Worm (Caenorhabditis elegans): ENCODE data around the gene unc-60.

Gene unc-60

ce11 chrV:1474486-1475125, at the start of gene unc-60, which contains the start of gene F53E2.2:
TSS of gene unc-60 (plus strand) at chrV:1475086.
TSS of gene F53E2.2 (plus strand) at chrV:1475086.
- TF ChIP-seq dao-5 (tag; optimal IDR thresholded peaks at IDR 0.05) (peak; percentile 54), W03F9.2 (tag; optimal IDR thresholded peaks at IDR 0.05) (no peak), him-1 (tag; optimal IDR thresholded peaks at IDR 0.05) (peak; percentile 85)

ce11 chrV:1425595-1425994, 49.3 kb upstream of the unc-60 start, which contains the start of gene R12A1.3:
TSS of gene R12A1.3 (minus strand) at chrV:1425794.
- no peak for TF ChIP-seq dao-5 (tag; optimal IDR thresholded peaks at IDR 0.05)
- TF ChIP-seq him-1 (tag; optimal IDR thresholded peaks at IDR 0.05), result no peak
- TF ChIP-seq W03F9.2 (tag; optimal IDR thresholded peaks at IDR 0.05), result no peak

- no peak for TF ChIP-seq W03F9.2 (tag; optimal IDR thresholded peaks at IDR 0.05)
- TF ChIP-seq him-1 (tag; optimal IDR thresholded peaks at IDR 0.05), result no peak
- no peak for TF ChIP-seq dao-5 (tag; optimal IDR thresholded peaks at IDR 0.05)
Observed at ce11 chrV:1431702-1432187, 43.1 kb upstream of the unc-60 start, which contains the start of gene ges-1. TSS of gene ges-1 (minus strand) at chrV:1432137.

- TF ChIP-seq him-1 (tag; optimal IDR thresholded peaks at IDR 0.05) (no peak), dao-5 (tag; optimal IDR thresholded peaks at IDR 0.05) (no peak), W03F9.2 (tag; optimal IDR thresholded peaks at IDR 0.05) (no peak)
Observed at ce11 chrV:1432500-1433418, 42.1 kb upstream of the unc-60 start.

- TF ChIP-seq W03F9.2 (tag; optimal IDR thresholded peaks at IDR 0.05) (no peak), dao-5 (tag; optimal IDR thresholded peaks at IDR 0.05) (no peak), him-1 (tag; optimal IDR thresholded peaks at IDR 0.05) (no peak)
Observed at ce11 chrV:1433419-1433765, 41.5 kb upstream of the unc-60 start.

- TF ChIP-seq him-1 (tag; optimal IDR thresholded peaks at IDR 0.05), result no peak
- no peak for TF ChIP-seq dao-5 (tag; optimal IDR thresholded peaks at IDR 0.05)
- no peak for TF ChIP-seq W03F9.2 (tag; optimal IDR thresholded peaks at IDR 0.05)
Observed at ce11 chrV:1434398-1434797, 40.5 kb upstream of the unc-60 start.

- no peak for TF ChIP-seq him-1 (tag; optimal IDR thresholded peaks at IDR 0.05)
- TF ChIP-seq W03F9.2 (tag; optimal IDR thresholded peaks at IDR 0.05), result no peak
- TF ChIP-seq dao-5 (tag; optimal IDR thresholded peaks at IDR 0.05), result no peak
Observed at ce11 chrV:1435106-1435505, 39.8 kb upstream of the unc-60 start.

ce11 chrV:1438205-1438604, 36.7 kb upstream of the unc-60 start:
- TF ChIP-seq him-1 (tag; optimal IDR thresholded peaks at IDR 0.05), result no peak
- TF ChIP-seq W03F9.2 (tag; optimal IDR thresholded peaks at IDR 0.05), result no peak
- no peak for TF ChIP-seq dao-5 (tag; optimal IDR thresholded peaks at IDR 0.05)

ce11 chrV:1438832-1439231, 36.1 kb upstream of the unc-60 start, which contains the start of gene R09B5.11:
TSS of gene R09B5.11 (plus strand) at chrV:1439205.
- TF ChIP-seq him-1 (tag; optimal IDR thresholded peaks at IDR 0.05) (no peak), dao-5 (tag; optimal IDR thresholded peaks at IDR 0.05) (no peak), W03F9.2 (tag; optimal IDR thresholded peaks at IDR 0.05) (no peak)

ce11 chrV:1442042-1442441, 32.8 kb upstream of the unc-60 start, which contains the start of gene cnc-11:
TSS of gene cnc-11 (plus strand) at chrV:1442342.
- TF ChIP-seq W03F9.2 (tag; optimal IDR thresholded peaks at IDR 0.05), result no peak
- no peak for TF ChIP-seq him-1 (tag; optimal IDR thresholded peaks at IDR 0.05)
- TF ChIP-seq dao-5 (tag; optimal IDR thresholded peaks at IDR 0.05), result no peak

- TF ChIP-seq him-1 (tag; optimal IDR thresholded peaks at IDR 0.05) (no peak), dao-5 (tag; optimal IDR thresholded peaks at IDR 0.05) (no peak), W03F9.2 (tag; optimal IDR thresholded peaks at IDR 0.05) (no peak)
Observed at ce11 chrV:1444180-1444579, 30.7 kb upstream of the unc-60 start, which contains the start of gene cnc-1. TSS of gene cnc-1 (minus strand) at chrV:1444280.

ce11 chrV:1445081-1445480, 29.8 kb upstream of the unc-60 start, which contains the start of gene cnc-5:
TSS of gene cnc-5 (plus strand) at chrV:1445381.
- TF ChIP-seq dao-5 (tag; optimal IDR thresholded peaks at IDR 0.05) (no peak), W03F9.2 (tag; optimal IDR thresholded peaks at IDR 0.05) (no peak), him-1 (tag; optimal IDR thresholded peaks at IDR 0.05) (no peak)

- TF ChIP-seq W03F9.2 (tag; optimal IDR thresholded peaks at IDR 0.05), result no peak
- no peak for TF ChIP-seq dao-5 (tag; optimal IDR thresholded peaks at IDR 0.05)
- no peak for TF ChIP-seq him-1 (tag; optimal IDR thresholded peaks at IDR 0.05)
Observed at ce11 chrV:1447079-1447478, 27.8 kb upstream of the unc-60 start, which contains the start of gene cnc-4. TSS of gene cnc-4 (plus strand) at chrV:1447195.

- TF ChIP-seq him-1 (tag; optimal IDR thresholded peaks at IDR 0.05) (no peak), dao-5 (tag; optimal IDR thresholded peaks at IDR 0.05) (no peak), W03F9.2 (tag; optimal IDR thresholded peaks at IDR 0.05) (no peak)
Observed at ce11 chrV:1447724-1448123, 27.2 kb upstream of the unc-60 start, which contains the start of gene cnc-3. TSS of gene cnc-3 (plus strand) at chrV:1448004.
